Fruit fly (Drosophila melanogaster) whole organism, embryonic: ENCODE results near the gene Rpn1.
A peak's percentile ranks its signal among the peaks of the same experiment; 100 is the strongest.

Source experiments
- Blimp-1 ChIP-seq: fragments of 200-800 bp; sonication (Bioruptor generic); optimal IDR thresholded peaks from 3 replicates; lab custom pipeline; 2018; ENCODE audit warnings: missing biosample characterization, missing genetic modification characterization, mild to moderate bottlenecking, moderate library complexity, missing genetic modification reagents
- CG10209 ChIP-seq: fragments of 200-800 bp; sonication (Bioruptor generic); optimal IDR thresholded peaks from 3 replicates; lab custom pipeline; 2017; ENCODE audit warnings: missing biosample characterization, mild to moderate bottlenecking, missing genetic modification characterization, missing genetic modification reagents
- CG10543 ChIP-seq: fragments of 200-800 bp; sonication (Bioruptor generic); optimal IDR thresholded peaks from 3 replicates; lab custom pipeline; 2017; ENCODE audit warnings: missing biosample characterization, mild to moderate bottlenecking, missing genetic modification characterization, moderate library complexity
- CG10654 ChIP-seq: fragments of 200-800 bp; sonication (Bioruptor generic); optimal IDR thresholded peaks from 2 replicates; lab custom pipeline; 2016; ENCODE audit warnings: missing biosample characterization, missing genetic modification characterization
- CG1603 ChIP-seq: fragments of 200-800 bp; sonication (Bioruptor generic); optimal IDR thresholded peaks from 2 replicates; lab custom pipeline; 2019; ENCODE audit warnings: missing biosample characterization, mild to moderate bottlenecking, missing genetic modification characterization, moderate library complexity
- CG18262 ChIP-seq: fragments of 200-800 bp; optimal IDR thresholded peaks from 3 replicates; lab custom pipeline; 2019; ENCODE audit warnings: missing biosample characterization, mild to moderate bottlenecking, missing genetic modification characterization, moderate library complexity
- CG2116 ChIP-seq: fragments of 200-800 bp; sonication (Bioruptor generic); optimal IDR thresholded peaks from 3 replicates; lab custom pipeline; 2018; ENCODE audit warnings: missing biosample characterization, mild to moderate bottlenecking, missing genetic modification characterization
- CG2129 ChIP-seq: fragments of 200-800 bp; sonication (Bioruptor generic); IDR thresholded peaks from 2 replicates; pipeline ENCODE4 v1.3.6; 2022; ENCODE audit warnings: missing biosample characterization, missing genetic modification characterization; ENCODE audit not compliant: partially characterized antibody
- CG2678 ChIP-seq: fragments of 200-800 bp; sonication (Bioruptor generic); optimal IDR thresholded peaks from 3 replicates; lab custom pipeline; 2019; ENCODE audit warnings: missing biosample characterization, mild to moderate bottlenecking, missing genetic modification characterization, moderate library complexity
- CG2712 ChIP-seq: fragments of 200-800 bp; optimal IDR thresholded peaks from 3 replicates; lab custom pipeline; 2019; ENCODE audit warnings: missing biosample characterization, mild to moderate bottlenecking, missing genetic modification characterization, moderate library complexity
- CG2875 ChIP-seq: fragments of 200-800 bp; sonication (Bioruptor generic); optimal IDR thresholded peaks from 2 replicates; lab custom pipeline; 2017; ENCODE audit warnings: missing biosample characterization, mild to moderate bottlenecking, missing genetic modification characterization, missing genetic modification reagents
- CG33213 ChIP-seq: fragments of 200-800 bp; sonication (Bioruptor generic); optimal IDR thresholded peaks from 3 replicates; lab custom pipeline; 2016; ENCODE audit warnings: missing biosample characterization, missing genetic modification characterization
- CG4424 ChIP-seq: fragments of 200-800 bp; sonication (Bioruptor generic); optimal IDR thresholded peaks from 3 replicates; lab custom pipeline; 2016; ENCODE audit warnings: missing biosample characterization, missing genetic modification characterization
- CG4820 ChIP-seq: fragments of 200-800 bp; sonication (Bioruptor generic); optimal IDR thresholded peaks from 3 replicates; lab custom pipeline; 2016; ENCODE audit warnings: missing biosample characterization, missing genetic modification characterization
- CG7556 ChIP-seq: fragments of 200-800 bp; sonication (Bioruptor generic); optimal IDR thresholded peaks from 2 replicates; lab custom pipeline; 2017; ENCODE audit warnings: missing biosample characterization, mild to moderate bottlenecking, missing genetic modification characterization
- CG7839 ChIP-seq: fragments of 200-800 bp; sonication (Bioruptor generic); optimal IDR thresholded peaks from 3 replicates; lab custom pipeline; 2018; ENCODE audit warnings: missing biosample characterization, mild to moderate bottlenecking, missing genetic modification characterization, moderate library complexity
- CG7963 ChIP-seq: fragments of 200-800 bp; sonication (Bioruptor generic); IDR thresholded peaks from 3 replicates; pipeline ENCODE4 v1.3.6; 2022; ENCODE audit warnings: missing biosample characterization, missing genetic modification characterization; ENCODE audit not compliant: partially characterized antibody
- CG8388 ChIP-seq: fragments of 200-800 bp; sonication (Bioruptor generic); optimal IDR thresholded peaks from 2 replicates; lab custom pipeline; 2019; ENCODE audit warnings: missing biosample characterization, mild to moderate bottlenecking, missing genetic modification characterization, moderate library complexity
- CG9932 ChIP-seq: fragments of 200-800 bp; sonication (Bioruptor generic); IDR thresholded peaks from 2 replicates; pipeline ENCODE4 v1.3.6; 2022; ENCODE audit warnings: missing biosample characterization, missing genetic modification characterization
- CHES-1-like ChIP-seq: fragments of 200-800 bp; sonication (Bioruptor generic); optimal IDR thresholded peaks from 2 replicates; lab custom pipeline; 2016; ENCODE audit warnings: missing biosample characterization, missing genetic modification characterization
- Doc2 ChIP-seq: fragments of 200-800 bp; sonication (Bioruptor generic); IDR thresholded peaks from 2 replicates; pipeline ENCODE4 v1.3.6; 2022; ENCODE audit warnings: missing biosample characterization, missing genetic modification characterization
- Drgx ChIP-seq: fragments of 200-800 bp; sonication (Bioruptor generic); IDR thresholded peaks from 2 replicates; pipeline ENCODE4 v1.3.6; 2022; ENCODE audit warnings: missing biosample characterization, missing genetic modification characterization
- Elba2 ChIP-seq: fragments of 200-800 bp; sonication (Bioruptor generic); optimal IDR thresholded peaks from 3 replicates; lab custom pipeline; 2016; ENCODE audit warnings: missing biosample characterization, missing genetic modification characterization
- HLH54F ChIP-seq: fragments of 200-800 bp; sonication (Bioruptor generic); optimal IDR thresholded peaks from 3 replicates; lab custom pipeline; 2016; ENCODE audit warnings: missing biosample characterization, missing genetic modification characterization
- Hmx ChIP-seq: fragments of 200-800 bp; sonication (Bioruptor generic); optimal IDR thresholded peaks from 2 replicates; lab custom pipeline; 2016; ENCODE audit warnings: missing biosample characterization, missing genetic modification characterization
- MBD-R2 ChIP-seq: fragments of 200-800 bp; sonication (Bioruptor generic); IDR thresholded peaks from 2 replicates; pipeline ENCODE4 v1.3.6; 2022; ENCODE audit warnings: missing biosample characterization, missing genetic modification characterization
- MESR4 ChIP-seq: fragments of 200-800 bp; sonication (Bioruptor generic); optimal IDR thresholded peaks from 2 replicates; lab custom pipeline; 2018; ENCODE audit warnings: missing biosample characterization, mild to moderate bottlenecking, missing genetic modification characterization, moderate library complexity
- Max ChIP-seq: fragments of 200-800 bp; sonication (Bioruptor generic); optimal IDR thresholded peaks from 2 replicates; lab custom pipeline; 2016; ENCODE audit warnings: missing biosample characterization, mild to moderate bottlenecking, missing genetic modification characterization
- Nf-YB ChIP-seq: fragments of 200-800 bp; sonication (Bioruptor generic); optimal IDR thresholded peaks from 3 replicates; lab custom pipeline; 2019; ENCODE audit warnings: missing biosample characterization, mild to moderate bottlenecking, missing genetic modification characterization, moderate library complexity
- Opbp ChIP-seq: fragments of 200-800 bp; sonication (Bioruptor generic); IDR thresholded peaks from 3 replicates; pipeline ENCODE4 v1.3.6; 2022; ENCODE audit warnings: missing biosample characterization, missing genetic modification characterization; ENCODE audit not compliant: partially characterized antibody
- Sox100B ChIP-seq: fragments of 200-800 bp; sonication (Bioruptor generic); optimal IDR thresholded peaks from 3 replicates; lab custom pipeline; 2018; ENCODE audit warnings: missing biosample characterization, mild to moderate bottlenecking, missing genetic modification characterization
- Ssrp ChIP-seq: fragments of 200-800 bp; sonication (Bioruptor generic); optimal IDR thresholded peaks from 2 replicates; lab custom pipeline; 2018; ENCODE audit warnings: missing biosample characterization, mild to moderate bottlenecking, missing genetic modification characterization, moderate library complexity
- ac ChIP-seq: fragments of 200-800 bp; sonication (Bioruptor generic); optimal IDR thresholded peaks from 3 replicates; lab custom pipeline; 2017; ENCODE audit warnings: missing biosample characterization, mild to moderate bottlenecking, missing genetic modification characterization
- az2 ChIP-seq: fragments of 200-800 bp; sonication (Bioruptor generic); optimal IDR thresholded peaks from 3 replicates; lab custom pipeline; 2016; ENCODE audit warnings: missing biosample characterization, missing genetic modification characterization
- bigmax ChIP-seq: fragments of 200-800 bp; sonication (Bioruptor generic); optimal IDR thresholded peaks from 2 replicates; lab custom pipeline; 2018; ENCODE audit warnings: missing biosample characterization, mild to moderate bottlenecking, missing genetic modification characterization
- cad ChIP-seq: fragments of >200 bp; optimal IDR thresholded peaks from 2 replicates; lab custom pipeline; 2017; ENCODE audit warnings: missing biosample characterization, missing genetic modification characterization
- crol ChIP-seq: fragments of 200-800 bp; sonication (Bioruptor generic); IDR thresholded peaks from 2 replicates; pipeline ENCODE4 v1.3.6; 2022; ENCODE audit warnings: missing biosample characterization, missing genetic modification characterization
- dm ChIP-seq: fragments of 200-800 bp; sonication (Bioruptor generic); optimal IDR thresholded peaks from 3 replicates; lab custom pipeline; 2016; ENCODE audit warnings: missing biosample characterization, missing genetic modification characterization
- dpn ChIP-seq, 2 experiments: fragments of 200-800 bp; sonication (Bioruptor generic); optimal IDR thresholded peaks; 3 replicates each; lab custom pipeline; 2016; ENCODE audit warnings: missing biosample characterization in 2 of 2, missing genetic modification characterization in 2 of 2
- gem ChIP-seq: fragments of 200-800 bp; sonication (Bioruptor generic); optimal IDR thresholded peaks from 2 replicates; lab custom pipeline; 2019; ENCODE audit warnings: missing biosample characterization, mild to moderate bottlenecking, missing genetic modification characterization, moderate library complexity
- grau ChIP-seq: fragments of 200-800 bp; optimal IDR thresholded peaks from 3 replicates; lab custom pipeline; 2019; ENCODE audit warnings: missing biosample characterization, mild to moderate bottlenecking, missing genetic modification characterization, moderate library complexity
- hbn ChIP-seq: fragments of 200-800 bp; sonication (Bioruptor generic); IDR thresholded peaks from 2 replicates; pipeline ENCODE4 v1.3.6; 2022; ENCODE audit warnings: missing biosample characterization, missing genetic modification characterization; ENCODE audit not compliant: partially characterized antibody
- nerfin-2 ChIP-seq: fragments of 200-800 bp; sonication (Bioruptor generic); IDR thresholded peaks from 2 replicates; pipeline ENCODE4 v1.3.6; 2022; ENCODE audit warnings: missing biosample characterization, missing genetic modification characterization; ENCODE audit not compliant: partially characterized antibody
- nmo ChIP-seq: fragments of 200-800 bp; sonication (Bioruptor generic); optimal IDR thresholded peaks from 2 replicates; lab custom pipeline; 2018; ENCODE audit warnings: missing biosample characterization, mild to moderate bottlenecking, missing genetic modification characterization, moderate library complexity
- odd ChIP-seq: fragments of 200-800 bp; sonication (Bioruptor generic); optimal IDR thresholded peaks from 2 replicates; lab custom pipeline; 2017; ENCODE audit warnings: missing biosample characterization, mild to moderate bottlenecking, missing genetic modification characterization
- phol ChIP-seq: fragments of 200-800 bp; sonication (Bioruptor generic); optimal IDR thresholded peaks from 3 replicates; lab custom pipeline; 2018; ENCODE audit warnings: missing biosample characterization, mild to moderate bottlenecking, missing genetic modification characterization, moderate library complexity
- sens ChIP-seq: fragments of 200-800 bp; sonication (Bioruptor generic); peaks from one replicate; lab custom pipeline; 2016; ENCODE audit warnings: missing biosample characterization, missing genetic modification characterization
- unpg ChIP-seq: fragments of 200-800 bp; sonication (Bioruptor generic); optimal IDR thresholded peaks from 3 replicates; lab custom pipeline; 2018; ENCODE audit warnings: missing biosample characterization, mild to moderate bottlenecking, missing genetic modification characterization, moderate library complexity
- zfh2 ChIP-seq: fragments of 200-800 bp; sonication (Bioruptor generic); optimal IDR thresholded peaks from 2 replicates; lab custom pipeline; 2016; ENCODE audit warnings: missing biosample characterization, missing genetic modification characterization

The Rpn1 gene

DNA sequence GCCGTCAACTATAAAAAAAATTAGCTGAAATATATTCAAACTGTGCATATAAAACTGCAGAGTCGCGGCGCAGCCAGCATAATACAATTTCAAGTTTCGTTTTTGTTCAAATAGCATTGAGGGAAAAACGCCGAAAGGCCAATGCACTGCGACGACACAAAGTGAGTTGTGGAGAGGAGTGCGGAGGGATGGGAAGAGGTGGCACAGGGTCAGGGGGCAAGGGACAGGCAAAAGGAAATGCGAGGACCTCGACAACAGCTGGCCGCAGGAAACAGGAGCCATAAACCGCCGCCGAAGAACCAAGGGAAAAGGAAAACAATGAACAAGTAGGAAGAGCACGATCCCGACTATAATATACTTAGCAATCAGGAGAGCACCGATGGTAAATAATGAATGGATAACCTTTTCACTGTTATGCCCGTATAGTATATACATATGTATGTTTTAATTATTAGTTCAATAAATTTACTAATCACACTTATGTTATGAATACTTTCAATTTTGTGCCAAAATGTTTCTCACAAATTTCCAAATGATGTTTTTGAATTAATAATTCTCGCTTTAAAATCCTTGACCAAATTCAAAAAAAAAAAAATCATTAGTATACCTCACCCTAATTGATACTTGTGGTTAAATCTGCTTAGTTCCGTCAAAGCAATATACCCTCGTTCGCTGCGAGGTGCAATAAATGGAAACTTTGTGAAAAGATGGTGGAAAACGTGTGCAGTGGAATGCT is 16.1 kb upstream of the Rpn1 start (continued):
- TF ChIP-seq nmo, result peak; percentile 69
- TF ChIP-seq CG10654, result no peak
- TF ChIP-seq Hmx (GFP tag; lab: Kevin White, UChicago), result no peak
- peak; percentile 55 for TF ChIP-seq Ssrp
- peak; percentile 36 for TF ChIP-seq unpg
- peak; percentile 78 for TF ChIP-seq gem
- TF ChIP-seq CG9932 (GFP tag; lab: Robert Waterston, UW), result no peak
- TF ChIP-seq CHES-1-like, result peak; percentile 9
- no peak for TF ChIP-seq CG2129 (GFP tag; lab: Robert Waterston, UW)
- no peak for TF ChIP-seq hbn (GFP tag; lab: Robert Waterston, UW)
- TF ChIP-seq CG8388 (GFP tag; lab: Kevin White, UChicago), result peak; percentile 52
- TF ChIP-seq grau, result peak; percentile 12
- TF ChIP-seq Nf-YB, result peak; percentile 13
- TF ChIP-seq CG18262, result peak; percentile 55
- no peak for TF ChIP-seq Drgx
- TF ChIP-seq CG7556 (GFP tag; lab: Kevin White, UChicago), result peak; percentile 42
- TF ChIP-seq crol (GFP tag; lab: Robert Waterston, UW), result peak; percentile 96
- peak; percentile 25 for TF ChIP-seq CG2678 (tag; lab: Kevin White, UChicago)
- no peak for TF ChIP-seq CG10543
- peak; percentile 13 for TF ChIP-seq dm (GFP tag; lab: Kevin White, UChicago)
- no peak for TF ChIP-seq CG2116
- peak; percentile 70 for TF ChIP-seq cad
- peak; percentile 77 for TF ChIP-seq phol (tag; lab: Kevin White, UChicago)
- peak; percentile 26 for TF ChIP-seq odd (GFP tag; lab: Kevin White, UChicago)
- TF ChIP-seq dpn (GFP tag; optimal IDR thresholded peaks at IDR 0.05; lab: Kevin White, UChicago), result peak in 1 of 2 experiments; percentile 31
- peak; percentile 48 for TF ChIP-seq CG7839 (tag; lab: Kevin White, UChicago)
- peak; percentile 45 for TF ChIP-seq CG10209 (GFP tag; lab: Kevin White, UChicago)
- peak; percentile 1 for TF ChIP-seq CG4820
- no peak for TF ChIP-seq Elba2 (GFP tag; lab: Kevin White, UChicago)
- peak; percentile 68 for TF ChIP-seq ac (GFP tag; lab: Kevin White, UChicago)
- TF ChIP-seq Sox100B (GFP tag; lab: Kevin White, UChicago), result peak; percentile 4
- TF ChIP-seq HLH54F, result no peak
- TF ChIP-seq az2 (GFP tag; lab: Kevin White, UChicago), result peak; percentile 49
- TF ChIP-seq CG1603 (tag; lab: Kevin White, UChicago), result peak; percentile 12
- TF ChIP-seq sens (GFP tag; lab: Kevin White, UChicago), result peak; percentile 90
- peak; percentile 55 for TF ChIP-seq CG2712
- no peak for TF ChIP-seq CG7963 (GFP tag; lab: Robert Waterston, UW)
- peak; percentile 58 for TF ChIP-seq CG4424
- TF ChIP-seq zfh2 (GFP tag; lab: Kevin White, UChicago), result no peak
- TF ChIP-seq Doc2 (GFP tag; lab: Robert Waterston, UW), result no peak
- peak; percentile 38 for TF ChIP-seq Max (GFP tag; lab: Kevin White, UChicago)
- no peak for TF ChIP-seq bigmax (GFP tag; lab: Kevin White, UChicago)
- TF ChIP-seq Blimp-1, result peak; percentile 1
- 0 out of 3 replicates have a peak, but pooled peaks have one; percentile 16 for TF ChIP-seq Opbp (GFP tag; lab: Robert Waterston, UW)
- no peak for TF ChIP-seq CG33213 (GFP tag; lab: Kevin White, UChicago)
- no peak for TF ChIP-seq MBD-R2 (GFP tag; lab: Robert Waterston, UW)
- TF ChIP-seq CG2875 (GFP tag; lab: Kevin White, UChicago), result peak; percentile 45
- no peak for TF ChIP-seq nerfin-2
- no peak for TF ChIP-seq MESR4 (GFP tag; lab: Kevin White, UChicago)
